Fruit fly (Drosophila melanogaster) whole organism, pupa: Measurements from ENCODE around the gene Rtnl1.

Experiments used
- CG10348 ChIP-seq: fragments of 200-800 bp; sonication (Bioruptor generic); IDR thresholded peaks from 2 replicates; pipeline ENCODE4 v1.3.6; 2022; ENCODE audit warnings: missing biosample characterization, missing genetic modification characterization
- CG12605 ChIP-seq: fragments of 200-800 bp; sonication (Bioruptor generic); IDR thresholded peaks from 2 replicates; pipeline ENCODE4 v1.3.6; 2022; ENCODE audit warnings: missing biosample characterization, missing genetic modification characterization
- CG13204 ChIP-seq: fragments of 200-800 bp; sonication (Bioruptor generic); optimal IDR thresholded peaks from 2 replicates; lab custom pipeline; 2018; ENCODE audit warnings: missing biosample characterization, mild to moderate bottlenecking, missing genetic modification characterization, moderate library complexity
- CG14655 ChIP-seq: fragments of 200-800 bp; sonication (Bioruptor generic); optimal IDR thresholded peaks from 3 replicates; lab custom pipeline; 2017; ENCODE audit warnings: mild to moderate bottlenecking, missing biosample characterization, missing genetic modification reagents, missing genetic modification characterization
- CG15710 ChIP-seq: fragments of 200-800 bp; sonication (Bioruptor generic); optimal IDR thresholded peaks from 2 replicates; lab custom pipeline; 2018; ENCODE audit warnings: missing biosample characterization, mild to moderate bottlenecking, missing genetic modification characterization, moderate library complexity
- CG17806 ChIP-seq: fragments of 200-800 bp; sonication (Bioruptor generic); optimal IDR thresholded peaks from 2 replicates; lab custom pipeline; 2018; ENCODE audit warnings: missing biosample characterization, mild to moderate bottlenecking, missing genetic modification characterization, moderate library complexity
- CG32121 ChIP-seq: fragments of 200-800 bp; sonication (Bioruptor generic); IDR thresholded peaks from 2 replicates; pipeline ENCODE4 v1.3.6; 2022; ENCODE audit warnings: missing biosample characterization, missing genetic modification characterization
- CG34367 ChIP-seq: fragments of 200-800 bp; sonication (Bioruptor generic); optimal IDR thresholded peaks from 2 replicates; lab custom pipeline; 2018; ENCODE audit warnings: missing biosample characterization, mild to moderate bottlenecking, missing genetic modification characterization
- CG4496 ChIP-seq: fragments of 200-800 bp; sonication (Bioruptor generic); IDR thresholded peaks from 3 replicates; pipeline ENCODE4 v1.3.6; 2022; ENCODE audit warnings: missing biosample characterization, missing genetic modification characterization
- CG8159 ChIP-seq: fragments of 200-800 bp; sonication (Bioruptor generic); optimal IDR thresholded peaks from 3 replicates; lab custom pipeline; 2018; ENCODE audit warnings: missing biosample characterization, mild to moderate bottlenecking, missing genetic modification characterization, moderate library complexity
- CG8301 ChIP-seq: fragments of 200-800 bp; sonication (Bioruptor generic); optimal IDR thresholded peaks from 2 replicates; lab custom pipeline; 2018; ENCODE audit warnings: missing biosample characterization, mild to moderate bottlenecking, missing genetic modification characterization
- CG9948 ChIP-seq: fragments of 200-800 bp; sonication (Bioruptor generic); optimal IDR thresholded peaks from 2 replicates; lab custom pipeline; 2018; ENCODE audit warnings: missing biosample characterization, mild to moderate bottlenecking, missing genetic modification characterization, moderate library complexity
- D1 ChIP-seq: fragments of 200-800 bp; sonication (Bioruptor generic); optimal IDR thresholded peaks from 2 replicates; lab custom pipeline; 2018; ENCODE audit warnings: missing biosample characterization, mild to moderate bottlenecking, missing genetic modification characterization, moderate library complexity
- EcR ChIP-seq: fragments of 200-800 bp; sonication (Bioruptor generic); optimal IDR thresholded peaks from 3 replicates; lab custom pipeline; 2019; ENCODE audit warnings: missing biosample characterization, missing genetic modification characterization, mild to moderate bottlenecking, moderate library complexity, missing genetic modification reagents
- Ets98B ChIP-seq: fragments of 200-800 bp; sonication (Bioruptor generic); IDR thresholded peaks from 2 replicates; pipeline ENCODE4 v1.3.6; 2022; ENCODE audit warnings: missing biosample characterization, missing genetic modification characterization
- Pif1A ChIP-seq: fragments of 200-800 bp; sonication (Bioruptor generic); optimal IDR thresholded peaks from 3 replicates; lab custom pipeline; 2016; ENCODE audit warnings: missing biosample characterization, missing genetic modification characterization
- Pif1B ChIP-seq: fragments of 200-800 bp; sonication (Bioruptor generic); optimal IDR thresholded peaks from 3 replicates; lab custom pipeline; 2016; ENCODE audit warnings: missing biosample characterization, missing genetic modification characterization
- Snoo ChIP-seq: fragments of 200-800 bp; sonication (Bioruptor generic); optimal IDR thresholded peaks from 3 replicates; lab custom pipeline; 2017; ENCODE audit warnings: missing biosample characterization, mild to moderate bottlenecking, missing genetic modification characterization, inconsistent platforms
- fd96Ca ChIP-seq: fragments of 200-800 bp; sonication (Bioruptor generic); IDR thresholded peaks from 3 replicates; pipeline ENCODE4 v1.3.6; 2022; ENCODE audit warnings: missing biosample characterization, missing genetic modification characterization
- gl ChIP-seq: fragments of 200-800 bp; sonication (Bioruptor generic); optimal IDR thresholded peaks from 2 replicates; lab custom pipeline; 2018; ENCODE audit warnings: missing biosample characterization, mild to moderate bottlenecking, missing genetic modification characterization
- rn ChIP-seq: fragments of 200-800 bp; sonication (Bioruptor generic); IDR thresholded peaks from 2 replicates; pipeline ENCODE4 v1.3.6; 2022; ENCODE audit warnings: missing biosample characterization, missing genetic modification characterization

Gene Rtnl1

dm6 chr2L:5003670-5004453 is 5.7 kb downstream of the Rtnl1 start:
- TF ChIP-seq CG13204 (no peak), CG8301 (tag; lab: Kevin White, UChicago) (no peak), gl (tag; lab: Kevin White, UChicago) (no peak), CG9948 (tag; lab: Kevin White, UChicago) (no peak), CG17806 (tag; lab: Kevin White, UChicago) (no peak), CG32121 (GFP tag; lab: Robert Waterston, UW) (no peak), Snoo (tag; lab: Kevin White, UChicago) (no peak), Pif1A (GFP tag; lab: Kevin White, UChicago) (no peak), rn (no peak), CG12605 (GFP tag; lab: Robert Waterston, UW) (no peak), CG8159 (tag; lab: Kevin White, UChicago) (no peak)

- TF ChIP-seq CG34367 (tag; lab: Kevin White, UChicago) (no peak), rn (no peak), CG4496 (GFP tag; lab: Robert Waterston, UW) (peak; percentile 65; the same call in 2 of the 3 replicates), gl (tag; lab: Kevin White, UChicago) (no peak), Ets98B (GFP tag; lab: Robert Waterston, UW) (peak; percentile 75), fd96Ca (GFP tag; lab: Robert Waterston, UW) (peak; percentile 57; the same call in 1 of the 3 replicates), CG8301 (tag; lab: Kevin White, UChicago) (peak; percentile 16), CG13204 (no peak), CG12605 (GFP tag; lab: Robert Waterston, UW) (peak; percentile 60; the same call in 1 of the 2 replicates), CG14655 (GFP tag; lab: Kevin White, UChicago) (peak; percentile 45), D1 (no peak), CG17806 (tag; lab: Kevin White, UChicago) (no peak), Snoo (tag; lab: Kevin White, UChicago) (no peak), EcR (GFP tag; lab: Kevin White, UChicago) (no peak), CG9948 (tag; lab: Kevin White, UChicago) (no peak), Pif1A (GFP tag; lab: Kevin White, UChicago) (peak; percentile 34), CG10348 (no peak), Pif1B (no peak), CG15710 (tag; lab: Kevin White, UChicago) (peak; percentile 15), CG32121 (GFP tag; lab: Robert Waterston, UW) (peak; percentile 49; the same call in 1 of the 2 replicates), CG8159 (tag; lab: Kevin White, UChicago) (no peak)
Measured at dm6 chr2L:5002711-5003402, 6.7 kb downstream of the Rtnl1 start.

DNA sequence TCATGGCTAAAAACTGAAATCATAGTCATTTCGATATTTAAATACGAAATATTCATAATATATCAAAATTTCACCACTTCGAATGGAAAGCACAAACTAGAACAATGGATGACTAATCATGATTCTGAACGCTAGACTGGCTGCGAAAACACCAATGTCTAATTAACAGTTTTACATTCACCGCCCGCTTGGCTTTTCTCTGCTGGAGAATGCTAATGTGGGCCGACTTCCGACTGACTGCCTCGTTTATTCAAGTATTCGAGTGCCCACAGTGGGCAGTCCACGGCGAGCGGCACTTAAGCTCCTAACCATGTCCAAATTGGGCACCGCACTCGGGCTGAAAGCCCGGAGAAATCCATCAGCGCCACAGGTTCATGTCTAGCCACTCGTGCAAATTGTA is 7.5 kb downstream of the Rtnl1 start:
- TF ChIP-seq EcR (GFP tag; lab: Kevin White, UChicago), result no peak
- no peak for TF ChIP-seq D1
- no peak for TF ChIP-seq CG8301 (tag; lab: Kevin White, UChicago)
- no peak for TF ChIP-seq CG34367 (tag; lab: Kevin White, UChicago)
- no peak for TF ChIP-seq fd96Ca (GFP tag; lab: Robert Waterston, UW)
- no peak for TF ChIP-seq CG13204
- TF ChIP-seq CG17806 (tag; lab: Kevin White, UChicago), result no peak
- TF ChIP-seq Pif1B, result no peak
- no peak for TF ChIP-seq CG8159 (tag; lab: Kevin White, UChicago)
- TF ChIP-seq CG14655 (GFP tag; lab: Kevin White, UChicago), result no peak
- no peak for TF ChIP-seq CG15710 (tag; lab: Kevin White, UChicago)
- TF ChIP-seq CG4496 (GFP tag; lab: Robert Waterston, UW), result no peak
- no peak for TF ChIP-seq Ets98B (GFP tag; lab: Robert Waterston, UW)
- TF ChIP-seq CG32121 (GFP tag; lab: Robert Waterston, UW), result no peak
- no peak for TF ChIP-seq gl (tag; lab: Kevin White, UChicago)
- no peak for TF ChIP-seq CG10348
- TF ChIP-seq CG12605 (GFP tag; lab: Robert Waterston, UW), result no peak
- TF ChIP-seq Pif1A (GFP tag; lab: Kevin White, UChicago), result no peak
- TF ChIP-seq, all 21 proteins: peak for 0

- TF ChIP-seq CG4496 (GFP tag; lab: Robert Waterston, UW) (no peak), D1 (no peak), EcR (GFP tag; lab: Kevin White, UChicago) (no peak), fd96Ca (GFP tag; lab: Robert Waterston, UW) (no peak), Ets98B (GFP tag; lab: Robert Waterston, UW) (no peak), Pif1B (no peak), rn (no peak), CG12605 (GFP tag; lab: Robert Waterston, UW) (no peak), Pif1A (GFP tag; lab: Kevin White, UChicago) (no peak), CG9948 (tag; lab: Kevin White, UChicago) (no peak), CG13204 (no peak), CG10348 (no peak), gl (tag; lab: Kevin White, UChicago) (no peak), CG8301 (tag; lab: Kevin White, UChicago) (no peak)
- TF ChIP-seq, all 21 proteins: peak for 0
Measured at dm6 chr2L:5001582-5001929, 8.0 kb downstream of the Rtnl1 start.
